Worm (Caenorhabditis elegans): ENCODE data around the gene sphr-1.

DNA sequence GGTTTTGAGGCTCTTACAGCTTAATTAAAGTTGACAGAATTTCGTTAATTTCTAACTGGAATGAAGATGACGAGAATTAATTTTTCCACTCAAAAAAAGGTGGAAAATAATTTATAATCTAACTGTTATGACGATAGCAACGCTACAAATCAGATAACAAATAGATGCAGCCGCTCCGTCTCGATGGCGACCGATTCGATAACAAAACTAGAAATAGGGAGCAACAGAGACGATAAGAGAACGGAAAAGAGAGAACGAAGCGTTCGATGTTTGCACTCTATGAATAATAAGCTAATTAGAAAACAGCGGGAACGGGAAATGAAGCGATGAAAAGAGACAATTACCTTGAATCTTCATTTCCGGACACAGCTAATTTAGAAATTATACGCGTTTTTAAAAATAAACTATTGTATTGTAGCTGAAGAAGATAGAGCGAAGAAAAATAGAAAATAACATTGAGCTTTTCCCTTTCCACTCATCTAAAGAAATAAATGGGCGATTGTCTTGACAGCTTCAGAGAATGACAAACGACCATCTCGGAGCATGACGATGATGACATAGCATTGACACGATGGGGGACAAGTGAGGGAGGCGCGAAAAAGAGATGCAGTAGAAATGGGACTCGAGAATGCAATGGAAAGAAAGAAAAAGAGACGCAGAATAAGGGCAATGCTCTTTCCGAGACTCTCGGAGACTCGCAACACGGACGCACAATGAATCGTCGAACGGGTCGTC, 27.4 kb downstream of the sphr-1 start:
- TF ChIP-seq flt-1 (GFP tag; IDR thresholded peaks at IDR 0.05) (no peak), ref-1 (GFP tag; conservative IDR thresholded peaks at IDR 0.05) (no peak), ztf-23 (GFP tag; IDR thresholded peaks at IDR 0.05) (no peak), med-1 (GFP tag; optimal IDR thresholded peaks at IDR 0.05; ENCODE audit: insufficient read depth) (no peak), ztf-29 (GFP tag; IDR thresholded peaks at IDR 0.05) (no peak), tab-1 (GFP tag; IDR thresholded peaks at IDR 0.05) (no peak), klf-2 (GFP tag; conservative IDR thresholded peaks at IDR 0.05) (no peak)

Measured in whole organism, midembryonic.